Fruit fly (Drosophila melanogaster): ENCODE results near the gene CG32554.

dm6 chrX:17887208-17887627 lies 34.7 kb upstream of the CG32554 start, which contains the start of gene mnb:
- no peak for TF ChIP-seq CG32264 (GFP tag; optimal IDR thresholded peaks at IDR 0.05)
- peak; percentile 65 for TF ChIP-seq Myc (optimal IDR thresholded peaks at IDR 0.05)
- TF ChIP-seq Dfd (GFP tag; optimal IDR thresholded peaks at IDR 0.05) = no peak
